Fruit fly (Drosophila melanogaster) whole organism, embryonic: Measurements from ENCODE around the gene Tom70.

Experiments used
- CG10147 ChIP-seq: fragments of 200-800 bp; sonication (Bioruptor generic); optimal IDR thresholded peaks from 2 replicates; lab custom pipeline; 2019; ENCODE audit warnings: missing biosample characterization, mild to moderate bottlenecking, missing genetic modification characterization, moderate library complexity
- CG11456 ChIP-seq: fragments of 200-800 bp; sonication (Bioruptor generic); IDR thresholded peaks from 3 replicates; pipeline ENCODE4 v1.3.6; 2022; ENCODE audit warnings: missing biosample characterization, missing genetic modification characterization
- CG12391 ChIP-seq: fragments of 200-800 bp; sonication (Bioruptor generic); optimal IDR thresholded peaks from 3 replicates; lab custom pipeline; 2018; ENCODE audit warnings: missing biosample characterization, mild to moderate bottlenecking, missing genetic modification characterization, moderate library complexity
- CG13296 ChIP-seq: fragments of 200-800 bp; sonication (Bioruptor generic); optimal IDR thresholded peaks from 3 replicates; lab custom pipeline; 2018; ENCODE audit warnings: missing biosample characterization, mild to moderate bottlenecking, missing genetic modification characterization
- CG14441 ChIP-seq: fragments of 200-800 bp; sonication (Bioruptor generic); IDR thresholded peaks from 2 replicates; pipeline ENCODE4 v1.3.6; 2022; ENCODE audit warnings: missing biosample characterization, missing genetic modification characterization
- CG15479 ChIP-seq: fragments of 200-800 bp; sonication (Bioruptor generic); optimal IDR thresholded peaks from 3 replicates; lab custom pipeline; 2019; ENCODE audit warnings: missing biosample characterization, mild to moderate bottlenecking, missing genetic modification characterization, moderate library complexity
- CG15696 ChIP-seq: fragments of 200-800 bp; sonication (Bioruptor generic); optimal IDR thresholded peaks from 2 replicates; lab custom pipeline; 2019; ENCODE audit warnings: missing biosample characterization, mild to moderate bottlenecking, missing genetic modification characterization, moderate library complexity
- CG17385 ChIP-seq: fragments of 200-800 bp; sonication (Bioruptor generic); optimal IDR thresholded peaks from 3 replicates; lab custom pipeline; 2018; ENCODE audit warnings: missing biosample characterization, mild to moderate bottlenecking, missing genetic modification characterization
- CG17802 ChIP-seq: fragments of 200-800 bp; sonication (Bioruptor generic); optimal IDR thresholded peaks from 2 replicates; lab custom pipeline; 2018; ENCODE audit warnings: missing biosample characterization, mild to moderate bottlenecking, missing genetic modification characterization, moderate library complexity
- CG1832 ChIP-seq: fragments of 200-800 bp; sonication (Bioruptor generic); optimal IDR thresholded peaks from 2 replicates; lab custom pipeline; 2017; ENCODE audit warnings: missing biosample characterization, mild to moderate bottlenecking, missing genetic modification characterization, inconsistent platforms
- CG18619 ChIP-seq: fragments of 200-800 bp; sonication (Bioruptor generic); optimal IDR thresholded peaks from 3 replicates; lab custom pipeline; 2017; ENCODE audit warnings: missing biosample characterization, mild to moderate bottlenecking, missing genetic modification characterization
- CG2712 ChIP-seq: fragments of 200-800 bp; optimal IDR thresholded peaks from 3 replicates; lab custom pipeline; 2019; ENCODE audit warnings: missing biosample characterization, mild to moderate bottlenecking, missing genetic modification characterization, moderate library complexity
- CG33213 ChIP-seq: fragments of 200-800 bp; sonication (Bioruptor generic); optimal IDR thresholded peaks from 3 replicates; lab custom pipeline; 2016; ENCODE audit warnings: missing biosample characterization, missing genetic modification characterization
- CG34224 ChIP-seq: fragments of 200-800 bp; sonication (Bioruptor generic); IDR thresholded peaks from 3 replicates; pipeline ENCODE4 v1.3.6; 2022; ENCODE audit warnings: missing biosample characterization, missing genetic modification characterization; ENCODE audit not compliant: partially characterized antibody
- CG3838 ChIP-seq: fragments of 200-800 bp; sonication (Bioruptor generic); optimal IDR thresholded peaks from 3 replicates; lab custom pipeline; 2016; ENCODE audit warnings: missing biosample characterization, missing genetic modification characterization
- CG4328 ChIP-seq: fragments of 200-800 bp; sonication (Bioruptor generic); optimal IDR thresholded peaks from 3 replicates; lab custom pipeline; 2017; ENCODE audit warnings: missing biosample characterization, missing genetic modification reagents, missing genetic modification characterization
- CG4617 ChIP-seq: fragments of 200-800 bp; sonication (Bioruptor generic); optimal IDR thresholded peaks from 3 replicates; lab custom pipeline; 2016; ENCODE audit warnings: missing biosample characterization, missing genetic modification characterization, borderline replicate concordance
- CG4820 ChIP-seq: fragments of 200-800 bp; sonication (Bioruptor generic); optimal IDR thresholded peaks from 3 replicates; lab custom pipeline; 2016; ENCODE audit warnings: missing biosample characterization, missing genetic modification characterization
- CG6254 ChIP-seq: fragments of 200-800 bp; sonication (Bioruptor generic); optimal IDR thresholded peaks from 3 replicates; lab custom pipeline; 2017; ENCODE audit warnings: mild to moderate bottlenecking, missing biosample characterization, missing genetic modification reagents, missing genetic modification characterization
- CG6654 ChIP-seq: fragments of 200-800 bp; sonication (Bioruptor generic); optimal IDR thresholded peaks from 2 replicates; lab custom pipeline; 2017; ENCODE audit warnings: missing biosample characterization, mild to moderate bottlenecking, missing genetic modification characterization
- CG7928 ChIP-seq: fragments of 200-800 bp; sonication (Bioruptor generic); optimal IDR thresholded peaks from 2 replicates; lab custom pipeline; 2017; ENCODE audit warnings: missing biosample characterization, mild to moderate bottlenecking, missing genetic modification characterization
- CG7987 ChIP-seq: fragments of 200-800 bp; sonication (Bioruptor generic); optimal IDR thresholded peaks from 2 replicates; lab custom pipeline; 2018; ENCODE audit warnings: missing biosample characterization, mild to moderate bottlenecking, missing genetic modification characterization, moderate library complexity
- Camta ChIP-seq: fragments of 200-800 bp; sonication (Bioruptor generic); optimal IDR thresholded peaks from 2 replicates; lab custom pipeline; 2016; ENCODE audit warnings: missing biosample characterization, missing genetic modification characterization
- Deaf1 ChIP-seq: fragments of 200-800 bp; optimal IDR thresholded peaks from 3 replicates; lab custom pipeline; 2019; ENCODE audit warnings: missing biosample characterization, mild to moderate bottlenecking, missing genetic modification characterization, moderate library complexity
- Doc3 ChIP-seq: fragments of 200-800 bp; sonication (Bioruptor generic); IDR thresholded peaks from 3 replicates; pipeline ENCODE4 v1.3.6; 2022; ENCODE audit warnings: missing biosample characterization, missing genetic modification characterization; ENCODE audit not compliant: partially characterized antibody
- Gsc ChIP-seq: fragments of 200-800 bp; sonication (Bioruptor generic); IDR thresholded peaks from 2 replicates; pipeline ENCODE4 v1.3.6; 2022; ENCODE audit warnings: missing biosample characterization, missing genetic modification characterization
- HmgZ ChIP-seq: fragments of 200-800 bp; sonication (Bioruptor generic); optimal IDR thresholded peaks from 2 replicates; lab custom pipeline; 2018; ENCODE audit warnings: missing biosample characterization, mild to moderate bottlenecking, missing genetic modification characterization
- Kr ChIP-seq: fragments of 200-800 bp; sonication (Bioruptor generic); optimal IDR thresholded peaks from 2 replicates; lab custom pipeline; 2017; ENCODE audit warnings: missing biosample characterization, mild to moderate bottlenecking, missing genetic modification characterization
- Med ChIP-seq: fragments of 200-800 bp; sonication (Bioruptor generic); peaks from one replicate; lab custom pipeline; 2016; ENCODE audit warnings: missing biosample characterization, missing genetic modification characterization, mild to moderate bottlenecking, inconsistent platforms, moderate library complexity
- Nf-YB ChIP-seq: fragments of 200-800 bp; sonication (Bioruptor generic); optimal IDR thresholded peaks from 3 replicates; lab custom pipeline; 2019; ENCODE audit warnings: missing biosample characterization, mild to moderate bottlenecking, missing genetic modification characterization, moderate library complexity
- Trl ChIP-seq, 3 experiments: fragments of >200 bp in 2 of 3; fragments of 200-800 bp in 1 of 3; sonication (Bioruptor generic) in 1 of 3; optimal IDR thresholded peaks; 2 replicates in 1 of 3; 3 replicates in 2 of 3; lab custom pipeline; 2016 to 2017; ENCODE audit warnings: missing biosample characterization in 1 of 3, missing genetic modification characterization in 1 of 3
- ase ChIP-seq: fragments of 200-800 bp; sonication (Bioruptor generic); IDR thresholded peaks from 3 replicates; pipeline ENCODE4 v1.3.6; 2022; ENCODE audit warnings: missing biosample characterization, missing genetic modification characterization
- bigmax ChIP-seq: fragments of 200-800 bp; sonication (Bioruptor generic); optimal IDR thresholded peaks from 2 replicates; lab custom pipeline; 2018; ENCODE audit warnings: missing biosample characterization, mild to moderate bottlenecking, missing genetic modification characterization
- crc ChIP-seq: fragments of 200-800 bp; sonication (Bioruptor generic); optimal IDR thresholded peaks from 2 replicates; lab custom pipeline; 2016; ENCODE audit warnings: missing biosample characterization, missing genetic modification characterization
- dati ChIP-seq: fragments of 200-800 bp; sonication (Bioruptor generic); IDR thresholded peaks from 2 replicates; pipeline ENCODE4 v1.3.6; 2022; ENCODE audit warnings: missing biosample characterization, missing genetic modification characterization
- dpn ChIP-seq, 2 experiments: fragments of 200-800 bp; sonication (Bioruptor generic); optimal IDR thresholded peaks; 3 replicates each; lab custom pipeline; 2016; ENCODE audit warnings: missing biosample characterization in 2 of 2, missing genetic modification characterization in 2 of 2
- fru ChIP-seq: fragments of >200 bp; optimal IDR thresholded peaks from 2 replicates; lab custom pipeline; 2017
- grn ChIP-seq: fragments of 200-800 bp; sonication (Bioruptor generic); optimal IDR thresholded peaks from 3 replicates; lab custom pipeline; 2017; ENCODE audit warnings: missing biosample characterization, missing genetic modification characterization
- kay ChIP-seq: fragments of 200-800 bp; sonication (Bioruptor generic); optimal IDR thresholded peaks from 2 replicates; lab custom pipeline; 2016; ENCODE audit warnings: missing biosample characterization, missing genetic modification characterization
- lab ChIP-seq: fragments of 200-800 bp; sonication (Bioruptor generic); optimal IDR thresholded peaks from 3 replicates; lab custom pipeline; 2017; ENCODE audit warnings: missing biosample characterization, missing genetic modification characterization, mild to moderate bottlenecking, moderate library complexity, missing genetic modification reagents
- lov ChIP-seq, 2 experiments: fragments of 200-800 bp in 1 of 2; fragments of >200 bp in 1 of 2; sonication (Bioruptor generic) in 1 of 2; IDR thresholded peaks in 1 of 2; optimal IDR thresholded peaks in 1 of 2; 2 replicates in 1 of 2; 3 replicates in 1 of 2; pipeline versions ENCODE4 v1.3.6 to Lab custom; 2017 to 2022; ENCODE audit warnings: missing biosample characterization in 1 of 2, missing genetic modification characterization in 1 of 2
- mirr ChIP-seq: fragments of 200-800 bp; sonication (Bioruptor generic); optimal IDR thresholded peaks from 3 replicates; lab custom pipeline; 2018; ENCODE audit warnings: missing biosample characterization, mild to moderate bottlenecking, missing genetic modification characterization
- mld ChIP-seq: fragments of 200-800 bp; sonication (Bioruptor generic); IDR thresholded peaks from 3 replicates; pipeline ENCODE4 v1.3.6; 2022; ENCODE audit warnings: missing biosample characterization, missing genetic modification characterization; ENCODE audit not compliant: partially characterized antibody
- nau ChIP-seq: fragments of 200-800 bp; sonication (Bioruptor generic); optimal IDR thresholded peaks from 3 replicates; lab custom pipeline; 2017; ENCODE audit warnings: missing biosample characterization, mild to moderate bottlenecking, missing genetic modification characterization, missing genetic modification reagents
- nerfin-2 ChIP-seq: fragments of 200-800 bp; sonication (Bioruptor generic); IDR thresholded peaks from 2 replicates; pipeline ENCODE4 v1.3.6; 2022; ENCODE audit warnings: missing biosample characterization, missing genetic modification characterization; ENCODE audit not compliant: partially characterized antibody
- onecut ChIP-seq: fragments of 200-800 bp; sonication (Bioruptor generic); IDR thresholded peaks from 2 replicates; pipeline ENCODE4 v1.3.6; 2022; ENCODE audit warnings: missing biosample characterization, missing genetic modification characterization
- pros ChIP-seq: fragments of 200-800 bp; sonication (Bioruptor generic); optimal IDR thresholded peaks from 3 replicates; lab custom pipeline; 2019; ENCODE audit warnings: missing biosample characterization, mild to moderate bottlenecking, missing genetic modification characterization, moderate library complexity
- stc ChIP-seq: fragments of 200-800 bp; sonication (Bioruptor generic); IDR thresholded peaks from 2 replicates; pipeline ENCODE4 v1.3.6; 2022; ENCODE audit warnings: missing biosample characterization, missing genetic modification characterization

Gene Tom70

dm6 chr2L:12010100-12010876 lies 28.0 kb downstream of the Tom70 start (continued):
- peak; percentile 20 for TF ChIP-seq kay (GFP tag; lab: Kevin White, UChicago)
- TF ChIP-seq CG2712: peak; percentile 2
- TF ChIP-seq bigmax: no peak
- peak; percentile 90 for TF ChIP-seq CG1832
- TF ChIP-seq onecut (GFP tag; lab: Robert Waterston, UW): peak; percentile 63
- no peak for TF ChIP-seq CG11456 (GFP tag; lab: Robert Waterston, UW)
- no peak for TF ChIP-seq CG13296 (GFP tag; lab: Kevin White, UChicago)
- TF ChIP-seq stc (GFP tag; lab: Robert Waterston, UW): no peak
- TF ChIP-seq CG17385 (GFP tag; lab: Kevin White, UChicago): peak; percentile 96
- peak; percentile 60 for TF ChIP-seq CG7987 (GFP tag; lab: Kevin White, UChicago)
- no peak for TF ChIP-seq CG15696 (tag; lab: Kevin White, UChicago)
- TF ChIP-seq pros (GFP tag; lab: Kevin White, UChicago): peak; percentile 99
- peak; percentile 46 for TF ChIP-seq CG6254
- no peak for TF ChIP-seq CG4820 (GFP tag; lab: Kevin White, UChicago)
- TF ChIP-seq CG4328 (GFP tag; lab: Kevin White, UChicago): peak; percentile 51
- TF ChIP-seq CG15479 (GFP tag; lab: Kevin White, UChicago): peak; percentile 99
- peak; percentile 45 for TF ChIP-seq lab (GFP tag; lab: Kevin White, UChicago)
- no peak for TF ChIP-seq CG18619 (GFP tag; lab: Kevin White, UChicago)
- no peak for TF ChIP-seq CG4617 (GFP tag; lab: Kevin White, UChicago)
- TF ChIP-seq CG10147: no peak
- TF ChIP-seq HmgZ (tag; lab: Kevin White, UChicago): peak; percentile 76
- TF ChIP-seq Nf-YB (GFP tag; lab: Kevin White, UChicago): peak; percentile 100
- TF ChIP-seq Med: peak; percentile 94
- TF ChIP-seq Kr (GFP tag; lab: Kevin White, UChicago): peak; percentile 13
- no peak for TF ChIP-seq Doc3 (GFP tag; lab: Robert Waterston, UW)
- no peak for TF ChIP-seq crc (GFP tag; lab: Kevin White, UChicago)
- peak; percentile 73 for TF ChIP-seq mirr
- no peak for TF ChIP-seq nerfin-2 (GFP tag; lab: Robert Waterston, UW)
- TF ChIP-seq CG7928 (GFP tag; lab: Kevin White, UChicago): no peak
- TF ChIP-seq dpn (GFP tag; optimal IDR thresholded peaks at IDR 0.05; lab: Kevin White, UChicago): no peak
- peak; percentile 15 for TF ChIP-seq CG17802 (tag; lab: Kevin White, UChicago)
- peak; percentile 98 for TF ChIP-seq CG3838 (GFP tag; lab: Kevin White, UChicago)
- TF ChIP-seq dati (GFP tag; lab: Robert Waterston, UW): no peak
- TF ChIP-seq CG34224 (GFP tag; lab: Robert Waterston, UW): no peak
- TF ChIP-seq lov (optimal IDR thresholded peaks at IDR 0.05; lab: Kevin White, UChicago): no peak
- TF ChIP-seq lov (GFP tag; IDR thresholded peaks at IDR 0.05; lab: Robert Waterston, UW): no peak
- TF ChIP-seq CG33213 (GFP tag; lab: Kevin White, UChicago): no peak
- TF ChIP-seq nau (GFP tag; lab: Kevin White, UChicago): peak; percentile 18
- no peak for TF ChIP-seq CG6654 (GFP tag; lab: Kevin White, UChicago)
- peak; percentile 6 to 48 for TF ChIP-seq Trl (optimal IDR thresholded peaks at IDR 0.05; lab: Kevin White, UChicago)
- TF ChIP-seq Trl (GFP tag; optimal IDR thresholded peaks at IDR 0.05; lab: Kevin White, UChicago): peak; percentile 6
- TF ChIP-seq Camta (GFP tag; lab: Kevin White, UChicago): no peak
- TF ChIP-seq Deaf1 (tag; lab: Kevin White, UChicago): peak; percentile 79
- TF ChIP-seq fru (lab: Kevin White, UChicago): no peak
- no peak for TF ChIP-seq mld (GFP tag; lab: Robert Waterston, UW)
- TF ChIP-seq ase (GFP tag; lab: Robert Waterston, UW): no peak
- peak; percentile 0 for TF ChIP-seq CG12391 (tag; lab: Kevin White, UChicago)
- TF ChIP-seq Gsc (GFP tag; lab: Robert Waterston, UW): no peak
- TF ChIP-seq CG14441 (GFP tag; lab: Robert Waterston, UW): no peak
- TF ChIP-seq grn (GFP tag; lab: Kevin White, UChicago): peak; percentile 65
